Fruit fly (Drosophila melanogaster) whole organism, embryonic: Measurements from ENCODE around the gene CG10011.

Source experiments
- Ada2b ChIP-seq: fragments of 200-800 bp; sonication (Bioruptor generic); IDR thresholded peaks from 2 replicates; pipeline ENCODE4 v1.3.6; 2022; ENCODE audit warnings: missing biosample characterization, missing genetic modification characterization
- Asciz ChIP-seq: fragments of 200-800 bp; sonication (Bioruptor generic); optimal IDR thresholded peaks from 2 replicates; lab custom pipeline; 2017; ENCODE audit warnings: missing biosample characterization, mild to moderate bottlenecking, missing genetic modification characterization, missing genetic modification reagents
- B-H2 ChIP-seq: fragments of 200-800 bp; sonication (Bioruptor generic); optimal IDR thresholded peaks from 2 replicates; lab custom pipeline; 2018; ENCODE audit warnings: missing biosample characterization, mild to moderate bottlenecking, missing genetic modification characterization
- BEAF-32 ChIP-seq: fragments of 200-800 bp; sonication (Bioruptor generic); optimal IDR thresholded peaks from 3 replicates; lab custom pipeline; 2017; ENCODE audit warnings: missing biosample characterization, missing genetic modification characterization, mild to moderate bottlenecking, moderate library complexity, missing genetic modification reagents
- C15 ChIP-seq: fragments of 200-800 bp; sonication (Bioruptor generic); IDR thresholded peaks from 3 replicates; pipeline ENCODE4 v1.3.6; 2022; ENCODE audit warnings: missing biosample characterization, missing genetic modification characterization
- CG10147 ChIP-seq: fragments of 200-800 bp; sonication (Bioruptor generic); optimal IDR thresholded peaks from 2 replicates; lab custom pipeline; 2019; ENCODE audit warnings: missing biosample characterization, mild to moderate bottlenecking, missing genetic modification characterization, moderate library complexity
- CG10209 ChIP-seq: fragments of 200-800 bp; sonication (Bioruptor generic); optimal IDR thresholded peaks from 3 replicates; lab custom pipeline; 2017; ENCODE audit warnings: missing biosample characterization, mild to moderate bottlenecking, missing genetic modification characterization, missing genetic modification reagents
- CG10543 ChIP-seq: fragments of 200-800 bp; sonication (Bioruptor generic); optimal IDR thresholded peaks from 3 replicates; lab custom pipeline; 2017; ENCODE audit warnings: missing biosample characterization, mild to moderate bottlenecking, missing genetic modification characterization, moderate library complexity
- CG10565 ChIP-seq: fragments of 200-800 bp; sonication (Bioruptor generic); optimal IDR thresholded peaks from 3 replicates; lab custom pipeline; 2016; ENCODE audit warnings: missing biosample characterization, mild to moderate bottlenecking, missing genetic modification characterization
- CG12659 ChIP-seq: fragments of 200-800 bp; sonication (Bioruptor generic); optimal IDR thresholded peaks from 3 replicates; lab custom pipeline; 2017; ENCODE audit warnings: mild to moderate bottlenecking, missing biosample characterization, missing genetic modification reagents, missing genetic modification characterization
- CG13287 ChIP-seq: fragments of 200-800 bp; sonication (Bioruptor generic); IDR thresholded peaks from 2 replicates; pipeline ENCODE4 v1.3.6; 2022; ENCODE audit warnings: missing biosample characterization, missing genetic modification characterization; ENCODE audit not compliant: partially characterized antibody
- CG14965 ChIP-seq: fragments of 200-800 bp; sonication (Bioruptor generic); optimal IDR thresholded peaks from 2 replicates; lab custom pipeline; 2016; ENCODE audit warnings: missing biosample characterization, missing genetic modification characterization, borderline replicate concordance
- CG15073 ChIP-seq: fragments of 200-800 bp; sonication (Bioruptor generic); optimal IDR thresholded peaks from 2 replicates; lab custom pipeline; 2016; ENCODE audit warnings: missing biosample characterization, missing genetic modification characterization
- CG15479 ChIP-seq: fragments of 200-800 bp; sonication (Bioruptor generic); optimal IDR thresholded peaks from 3 replicates; lab custom pipeline; 2019; ENCODE audit warnings: missing biosample characterization, mild to moderate bottlenecking, missing genetic modification characterization, moderate library complexity
- CG1602 ChIP-seq: fragments of 200-800 bp; sonication (Bioruptor generic); optimal IDR thresholded peaks from 3 replicates; lab custom pipeline; 2016; ENCODE audit warnings: missing biosample characterization, missing genetic modification characterization
- CG17359 ChIP-seq: fragments of 200-800 bp; sonication (Bioruptor generic); optimal IDR thresholded peaks from 3 replicates; lab custom pipeline; 2018; ENCODE audit warnings: missing biosample characterization, mild to moderate bottlenecking, missing genetic modification characterization, moderate library complexity
- CG3726 ChIP-seq: fragments of 200-800 bp; sonication (Bioruptor generic); IDR thresholded peaks from 3 replicates; pipeline ENCODE4, ENCODE4 v1.3.6; 2022; ENCODE audit warnings: missing biosample characterization, missing genetic modification characterization
- CG4328 ChIP-seq: fragments of 200-800 bp; sonication (Bioruptor generic); optimal IDR thresholded peaks from 3 replicates; lab custom pipeline; 2017; ENCODE audit warnings: missing biosample characterization, missing genetic modification reagents, missing genetic modification characterization
- CG4707 ChIP-seq: fragments of 200-800 bp; sonication (Bioruptor generic); optimal IDR thresholded peaks from 2 replicates; lab custom pipeline; 2018; ENCODE audit warnings: missing biosample characterization, mild to moderate bottlenecking, missing genetic modification characterization, moderate library complexity
- CG6791 ChIP-seq: fragments of 200-800 bp; sonication (Bioruptor generic); IDR thresholded peaks from 3 replicates; pipeline ENCODE4 v1.3.6; 2022; ENCODE audit warnings: missing biosample characterization, missing genetic modification characterization; ENCODE audit not compliant: partially characterized antibody
- CG7271 ChIP-seq: fragments of 200-800 bp; sonication (Bioruptor generic); optimal IDR thresholded peaks from 2 replicates; lab custom pipeline; 2018; ENCODE audit warnings: missing biosample characterization, mild to moderate bottlenecking, missing genetic modification characterization, moderate library complexity
- CG7839 ChIP-seq: fragments of 200-800 bp; sonication (Bioruptor generic); optimal IDR thresholded peaks from 3 replicates; lab custom pipeline; 2018; ENCODE audit warnings: missing biosample characterization, mild to moderate bottlenecking, missing genetic modification characterization, moderate library complexity
- Deaf1 ChIP-seq: fragments of 200-800 bp; optimal IDR thresholded peaks from 3 replicates; lab custom pipeline; 2019; ENCODE audit warnings: missing biosample characterization, mild to moderate bottlenecking, missing genetic modification characterization, moderate library complexity
- H15 ChIP-seq: fragments of 200-800 bp; sonication (Bioruptor generic); IDR thresholded peaks from 3 replicates; pipeline ENCODE4 v1.3.6; 2022; ENCODE audit warnings: missing biosample characterization, missing genetic modification characterization
- HLH54F ChIP-seq: fragments of 200-800 bp; sonication (Bioruptor generic); optimal IDR thresholded peaks from 3 replicates; lab custom pipeline; 2016; ENCODE audit warnings: missing biosample characterization, missing genetic modification characterization
- HmgZ ChIP-seq: fragments of 200-800 bp; sonication (Bioruptor generic); optimal IDR thresholded peaks from 2 replicates; lab custom pipeline; 2018; ENCODE audit warnings: missing biosample characterization, mild to moderate bottlenecking, missing genetic modification characterization
- Med ChIP-seq: fragments of 200-800 bp; sonication (Bioruptor generic); peaks from one replicate; lab custom pipeline; 2016; ENCODE audit warnings: missing biosample characterization, missing genetic modification characterization, mild to moderate bottlenecking, inconsistent platforms, moderate library complexity
- Mrtf ChIP-seq: fragments of 200-800 bp; sonication (Bioruptor generic); IDR thresholded peaks from 3 replicates; pipeline ENCODE4 v1.3.6; 2022; ENCODE audit warnings: missing biosample characterization, missing genetic modification characterization
- NC2β ChIP-seq: fragments of 200-800 bp; sonication (Bioruptor generic); optimal IDR thresholded peaks from 2 replicates; lab custom pipeline; 2016; ENCODE audit warnings: missing biosample characterization, missing genetic modification characterization
- Sry-β ChIP-seq: fragments of 200-800 bp; sonication (Bioruptor generic); optimal IDR thresholded peaks from 2 replicates; lab custom pipeline; 2018; ENCODE audit warnings: missing biosample characterization, mild to moderate bottlenecking, missing genetic modification characterization, moderate library complexity
- Usf ChIP-seq: fragments of 200-800 bp; sonication (Bioruptor generic); optimal IDR thresholded peaks from 2 replicates; lab custom pipeline; 2017; ENCODE audit warnings: missing genotype, missing biosample characterization, missing genetic modification characterization
- ap ChIP-seq: fragments of 200-800 bp; sonication (Bioruptor generic); IDR thresholded peaks from 2 replicates; pipeline ENCODE4 v1.3.6; 2022; ENCODE audit warnings: missing biosample characterization, missing genetic modification characterization
- bigmax ChIP-seq: fragments of 200-800 bp; sonication (Bioruptor generic); optimal IDR thresholded peaks from 2 replicates; lab custom pipeline; 2018; ENCODE audit warnings: missing biosample characterization, mild to moderate bottlenecking, missing genetic modification characterization
- cas ChIP-seq: fragments of 200-800 bp; sonication (Bioruptor generic); IDR thresholded peaks from 2 replicates; pipeline ENCODE4 v1.3.6; 2022; ENCODE audit warnings: missing biosample characterization, missing genetic modification characterization
- ci ChIP-seq: fragments of 200-800 bp; sonication (Bioruptor generic); IDR thresholded peaks from 3 replicates; pipeline ENCODE4 v1.3.6; 2022; ENCODE audit warnings: missing biosample characterization, missing genetic modification characterization
- crc ChIP-seq: fragments of 200-800 bp; sonication (Bioruptor generic); optimal IDR thresholded peaks from 2 replicates; lab custom pipeline; 2016; ENCODE audit warnings: missing biosample characterization, missing genetic modification characterization
- cwo ChIP-seq: fragments of 200-800 bp; sonication (Bioruptor generic); optimal IDR thresholded peaks from 3 replicates; lab custom pipeline; 2017; ENCODE audit warnings: missing biosample characterization, missing genetic modification characterization, mild to moderate bottlenecking, moderate library complexity, missing genetic modification reagents
- dmrt99B ChIP-seq: fragments of 200-800 bp; sonication (Bioruptor generic); optimal IDR thresholded peaks from 2 replicates; lab custom pipeline; 2018; ENCODE audit warnings: missing biosample characterization, mild to moderate bottlenecking, missing genetic modification characterization, moderate library complexity
- dpn ChIP-seq, 2 experiments: fragments of 200-800 bp; sonication (Bioruptor generic); optimal IDR thresholded peaks; 3 replicates each; lab custom pipeline; 2016; ENCODE audit warnings: missing biosample characterization in 2 of 2, missing genetic modification characterization in 2 of 2
- dysf ChIP-seq: fragments of 200-800 bp; sonication (Bioruptor generic); IDR thresholded peaks from 3 replicates; pipeline ENCODE4 v1.3.6; 2022; ENCODE audit warnings: missing biosample characterization, missing genetic modification characterization
- h ChIP-seq: fragments of >200 bp; optimal IDR thresholded peaks from 2 replicates; lab custom pipeline; 2017
- nerfin-2 ChIP-seq: fragments of 200-800 bp; sonication (Bioruptor generic); IDR thresholded peaks from 2 replicates; pipeline ENCODE4 v1.3.6; 2022; ENCODE audit warnings: missing biosample characterization, missing genetic modification characterization; ENCODE audit not compliant: partially characterized antibody
- otp ChIP-seq: fragments of 200-800 bp; sonication (Bioruptor generic); IDR thresholded peaks from 3 replicates; pipeline ENCODE4, ENCODE4 v1.3.6; 2022; ENCODE audit warnings: missing biosample characterization, missing genetic modification characterization
- pan ChIP-seq, 4 experiments: fragments of >200 bp in 3 of 4; fragments of 200-800 bp in 1 of 4; sonication (Bioruptor generic) in 1 of 4; optimal IDR thresholded peaks in 3 of 4; IDR thresholded peaks in 1 of 4; 2 replicates each; pipeline versions ENCODE4 v1.3.6 to Lab custom; 2017 to 2022; ENCODE audit warnings: missing biosample characterization in 2 of 4, missing genetic modification characterization in 2 of 4, mixed read lengths in 1 of 4
- pb ChIP-seq: fragments of 200-800 bp; sonication (Bioruptor generic); optimal IDR thresholded peaks from 3 replicates; lab custom pipeline; 2016; ENCODE audit warnings: missing biosample characterization, missing genetic modification characterization
- phol ChIP-seq: fragments of 200-800 bp; sonication (Bioruptor generic); optimal IDR thresholded peaks from 3 replicates; lab custom pipeline; 2018; ENCODE audit warnings: missing biosample characterization, mild to moderate bottlenecking, missing genetic modification characterization, moderate library complexity
- sim ChIP-seq: fragments of 200-800 bp; sonication (Bioruptor generic); IDR thresholded peaks from 2 replicates; pipeline ENCODE4 v1.3.6; 2022; ENCODE audit warnings: missing biosample characterization, missing genetic modification characterization
- unc-4 ChIP-seq: fragments of 200-800 bp; sonication (Bioruptor generic); IDR thresholded peaks from 2 replicates; pipeline ENCODE4 v1.3.6; 2022; ENCODE audit warnings: missing biosample characterization, missing genetic modification characterization; ENCODE audit not compliant: partially characterized antibody
- vvl ChIP-seq: fragments of 200-800 bp; sonication (Bioruptor generic); IDR thresholded peaks from 2 replicates; pipeline ENCODE4 v1.3.6; 2022; ENCODE audit warnings: missing biosample characterization, missing genetic modification characterization
- z ChIP-seq: fragments of 200-800 bp; sonication (Bioruptor generic); IDR thresholded peaks from 3 replicates; pipeline ENCODE4 v1.3.6; 2022; ENCODE audit warnings: missing biosample characterization, missing genetic modification characterization

The CG10011 gene

dm6 chr3R:28563531-28563930 is 71.4 kb downstream of the CG10011 start:
- no peak for TF ChIP-seq phol (tag; lab: Kevin White, UChicago)
- TF ChIP-seq CG17359 (tag; lab: Kevin White, UChicago), result no peak
- peak; percentile 65 for TF ChIP-seq Deaf1 (tag; lab: Kevin White, UChicago)
- no peak for TF ChIP-seq h
- TF ChIP-seq unc-4, result no peak
- peak; percentile 66 for TF ChIP-seq CG10543 (GFP tag; lab: Kevin White, UChicago)
- TF ChIP-seq HLH54F (GFP tag; lab: Kevin White, UChicago), result no peak
- no peak for TF ChIP-seq CG15073 (GFP tag; lab: Kevin White, UChicago)
- TF ChIP-seq otp (GFP tag; lab: Robert Waterston, UW), result 0 out of 3 replicates have a peak, but pooled peaks have one; percentile 16
- TF ChIP-seq CG14965 (GFP tag; lab: Kevin White, UChicago), result no peak
- no peak for TF ChIP-seq CG6791 (GFP tag; lab: Robert Waterston, UW)
- no peak for TF ChIP-seq ap (GFP tag; lab: Robert Waterston, UW)
- no peak for TF ChIP-seq CG7839 (tag; lab: Kevin White, UChicago)
- TF ChIP-seq z, result no peak
- no peak for TF ChIP-seq CG4707 (GFP tag; lab: Kevin White, UChicago)
- TF ChIP-seq CG10565, result no peak
- no peak for TF ChIP-seq Ada2b (GFP tag; lab: Robert Waterston, UW)
- peak; percentile 19 for TF ChIP-seq CG15479
- TF ChIP-seq B-H2 (GFP tag; lab: Kevin White, UChicago), result no peak
- no peak for TF ChIP-seq CG1602 (GFP tag; lab: Kevin White, UChicago)
- no peak for TF ChIP-seq pan (optimal IDR thresholded peaks at IDR 0.05; lab: Kevin White, UChicago)
- no peak for TF ChIP-seq pan (GFP tag; optimal IDR thresholded peaks at IDR 0.05 in 1 of 2, IDR thresholded peaks at IDR 0.05 in 1 of 2)
- TF ChIP-seq C15 (GFP tag; lab: Robert Waterston, UW), result no peak
- no peak for TF ChIP-seq dpn (GFP tag; optimal IDR thresholded peaks at IDR 0.05; lab: Kevin White, UChicago)
- TF ChIP-seq H15 (GFP tag; lab: Robert Waterston, UW), result no peak
- TF ChIP-seq CG7271 (tag; lab: Kevin White, UChicago), result no peak
- TF ChIP-seq Asciz (GFP tag; lab: Kevin White, UChicago), result no peak
- no peak for TF ChIP-seq CG4328 (GFP tag; lab: Kevin White, UChicago)
- no peak for TF ChIP-seq CG10209 (GFP tag; lab: Kevin White, UChicago)
- no peak for TF ChIP-seq Sry-β (GFP tag; lab: Kevin White, UChicago)
- no peak for TF ChIP-seq BEAF-32 (GFP tag; lab: Kevin White, UChicago)
- TF ChIP-seq cwo (GFP tag; lab: Kevin White, UChicago), result no peak
- 0 out of 2 replicates have a peak, but pooled peaks have one; percentile 47 for TF ChIP-seq vvl (GFP tag; lab: Robert Waterston, UW)
- TF ChIP-seq bigmax, result peak; percentile 16
- no peak for TF ChIP-seq cas
- TF ChIP-seq nerfin-2 (GFP tag; lab: Robert Waterston, UW), result no peak
- TF ChIP-seq ci, result 0 out of 3 replicates have a peak, but pooled peaks have one; percentile 41
- TF ChIP-seq dysf, result no peak
- no peak for TF ChIP-seq CG12659 (GFP tag; lab: Kevin White, UChicago)
- TF ChIP-seq NC2β, result no peak
- TF ChIP-seq Med (GFP tag; lab: Kevin White, UChicago), result no peak
- no peak for TF ChIP-seq pb (GFP tag; lab: Kevin White, UChicago)
- no peak for TF ChIP-seq Usf (GFP tag; lab: Kevin White, UChicago)
- no peak for TF ChIP-seq HmgZ
- TF ChIP-seq Mrtf (GFP tag; lab: Robert Waterston, UW), result no peak
- TF ChIP-seq dmrt99B, result no peak
- TF ChIP-seq CG13287 (GFP tag; lab: Robert Waterston, UW), result no peak
- no peak for TF ChIP-seq sim (GFP tag; lab: Robert Waterston, UW)
- no peak for TF ChIP-seq CG10147 (GFP tag; lab: Kevin White, UChicago)
- TF ChIP-seq CG3726, result no peak
- TF ChIP-seq crc (GFP tag; lab: Kevin White, UChicago), result no peak
